Fruit fly (Drosophila melanogaster) whole organism, embryonic: Measurements from ENCODE around the gene CG42449.

Experiments
- Antp ChIP-seq: fragments of 200-800 bp; sonication (Bioruptor generic); optimal IDR thresholded peaks from 3 replicates; lab custom pipeline; 2016; ENCODE audit warnings: missing biosample characterization, missing genetic modification characterization
- CG10209 ChIP-seq: fragments of 200-800 bp; sonication (Bioruptor generic); optimal IDR thresholded peaks from 3 replicates; lab custom pipeline; 2017; ENCODE audit warnings: missing biosample characterization, mild to moderate bottlenecking, missing genetic modification characterization, missing genetic modification reagents
- CG10321 ChIP-seq: fragments of 200-800 bp; sonication (Bioruptor generic); IDR thresholded peaks from 2 replicates; pipeline ENCODE4 v1.3.6; 2022; ENCODE audit warnings: missing biosample characterization, missing genetic modification characterization
- CG11723 ChIP-seq: fragments of 200-800 bp; sonication (Bioruptor generic); optimal IDR thresholded peaks from 2 replicates; lab custom pipeline; 2017; ENCODE audit warnings: missing biosample characterization, mild to moderate bottlenecking, missing genetic modification characterization
- CG12391 ChIP-seq: fragments of 200-800 bp; sonication (Bioruptor generic); optimal IDR thresholded peaks from 3 replicates; lab custom pipeline; 2018; ENCODE audit warnings: missing biosample characterization, mild to moderate bottlenecking, missing genetic modification characterization, moderate library complexity
- CG13123 ChIP-seq: fragments of 200-800 bp; sonication (Bioruptor generic); optimal IDR thresholded peaks from 2 replicates; lab custom pipeline; 2016; ENCODE audit warnings: missing biosample characterization, missing genetic modification characterization
- CG15479 ChIP-seq: fragments of 200-800 bp; sonication (Bioruptor generic); optimal IDR thresholded peaks from 3 replicates; lab custom pipeline; 2019; ENCODE audit warnings: missing biosample characterization, mild to moderate bottlenecking, missing genetic modification characterization, moderate library complexity
- CG17568 ChIP-seq: fragments of 200-800 bp; sonication (Bioruptor generic); optimal IDR thresholded peaks from 2 replicates; lab custom pipeline; 2018; ENCODE audit warnings: missing biosample characterization, mild to moderate bottlenecking, missing genetic modification characterization, moderate library complexity
- CG17912 ChIP-seq: fragments of 200-800 bp; sonication (Bioruptor generic); optimal IDR thresholded peaks from 2 replicates; lab custom pipeline; 2018; ENCODE audit warnings: missing biosample characterization, mild to moderate bottlenecking, missing genetic modification characterization
- CG18764 ChIP-seq: fragments of 200-800 bp; sonication (Bioruptor generic); optimal IDR thresholded peaks from 3 replicates; lab custom pipeline; 2016; ENCODE audit warnings: missing biosample characterization, missing genetic modification characterization
- CG30403 ChIP-seq: fragments of 200-800 bp; sonication (Bioruptor generic); optimal IDR thresholded peaks from 3 replicates; lab custom pipeline; 2016; ENCODE audit warnings: missing biosample characterization, missing genetic modification characterization
- CG31365 ChIP-seq: fragments of 200-800 bp; sonication (Bioruptor generic); optimal IDR thresholded peaks from 2 replicates; lab custom pipeline; 2018; ENCODE audit warnings: missing biosample characterization, mild to moderate bottlenecking, missing genetic modification characterization
- CG4707 ChIP-seq: fragments of 200-800 bp; sonication (Bioruptor generic); optimal IDR thresholded peaks from 2 replicates; lab custom pipeline; 2018; ENCODE audit warnings: missing biosample characterization, mild to moderate bottlenecking, missing genetic modification characterization, moderate library complexity
- CG4730 ChIP-seq: fragments of 200-800 bp; sonication (Bioruptor generic); IDR thresholded peaks from 2 replicates; pipeline ENCODE4 v1.3.6; 2022; ENCODE audit warnings: missing biosample characterization, missing genetic modification characterization
- CG6254 ChIP-seq: fragments of 200-800 bp; sonication (Bioruptor generic); optimal IDR thresholded peaks from 3 replicates; lab custom pipeline; 2017; ENCODE audit warnings: mild to moderate bottlenecking, missing biosample characterization, missing genetic modification reagents, missing genetic modification characterization
- CG6689 ChIP-seq: fragments of 200-800 bp; sonication (Bioruptor generic); IDR thresholded peaks from 2 replicates; pipeline ENCODE4 v1.3.6; 2022; ENCODE audit warnings: missing biosample characterization, missing genetic modification characterization
- CG8281 ChIP-seq: fragments of 200-800 bp; sonication (Bioruptor generic); optimal IDR thresholded peaks from 2 replicates; lab custom pipeline; 2018; ENCODE audit warnings: missing biosample characterization, mild to moderate bottlenecking, missing genetic modification characterization, moderate library complexity
- CG8924 ChIP-seq: fragments of 200-800 bp; optimal IDR thresholded peaks from 3 replicates; lab custom pipeline; 2019; ENCODE audit warnings: missing biosample characterization, mild to moderate bottlenecking, missing genetic modification characterization, moderate library complexity
- Dref ChIP-seq: fragments of 200-800 bp; sonication (Bioruptor generic); IDR thresholded peaks from 2 replicates; pipeline ENCODE4 v1.3.6; 2022; ENCODE audit warnings: missing biosample characterization, missing genetic modification characterization
- E2f2 ChIP-seq: fragments of 200-800 bp; sonication (Bioruptor generic); IDR thresholded peaks from 2 replicates; pipeline ENCODE4 v1.3.6; 2022; ENCODE audit warnings: missing biosample characterization, missing genetic modification characterization
- Fer1 ChIP-seq: fragments of 200-800 bp; sonication (Bioruptor generic); optimal IDR thresholded peaks from 2 replicates; lab custom pipeline; 2017; ENCODE audit warnings: missing biosample characterization, mild to moderate bottlenecking, missing genetic modification characterization
- HmgZ ChIP-seq: fragments of 200-800 bp; sonication (Bioruptor generic); optimal IDR thresholded peaks from 2 replicates; lab custom pipeline; 2018; ENCODE audit warnings: missing biosample characterization, mild to moderate bottlenecking, missing genetic modification characterization
- Hmx ChIP-seq: fragments of 200-800 bp; sonication (Bioruptor generic); optimal IDR thresholded peaks from 2 replicates; lab custom pipeline; 2016; ENCODE audit warnings: missing biosample characterization, missing genetic modification characterization
- Hsf ChIP-seq: fragments of 200-800 bp; sonication (Bioruptor generic); optimal IDR thresholded peaks from 3 replicates; lab custom pipeline; 2016; ENCODE audit warnings: missing biosample characterization, missing genetic modification characterization
- Lim3 ChIP-seq: fragments of 200-800 bp; sonication (Bioruptor generic); IDR thresholded peaks from 2 replicates; pipeline ENCODE4 v1.3.6; 2022; ENCODE audit warnings: missing biosample characterization, missing genetic modification characterization
- Lpt ChIP-seq: fragments of >200 bp; optimal IDR thresholded peaks from 2 replicates; lab custom pipeline; 2018; ENCODE audit warnings: missing biosample characterization, missing genetic modification characterization
- Mrtf ChIP-seq: fragments of 200-800 bp; sonication (Bioruptor generic); IDR thresholded peaks from 3 replicates; pipeline ENCODE4 v1.3.6; 2022; ENCODE audit warnings: missing biosample characterization, missing genetic modification characterization
- NFAT ChIP-seq: fragments of 200-800 bp; sonication (Bioruptor generic); IDR thresholded peaks from 2 replicates; pipeline ENCODE4 v1.3.6; 2022; ENCODE audit warnings: missing biosample characterization, missing genetic modification characterization
- Neu2 ChIP-seq: fragments of 200-800 bp; sonication (Bioruptor generic); optimal IDR thresholded peaks from 3 replicates; lab custom pipeline; 2016; ENCODE audit warnings: missing biosample characterization, missing genetic modification characterization, borderline replicate concordance
- Nf-YA ChIP-seq: fragments of 200-800 bp; sonication (Bioruptor generic); IDR thresholded peaks from 2 replicates; pipeline ENCODE4 v1.3.6; 2022; ENCODE audit warnings: missing biosample characterization, missing genetic modification characterization
- bcd ChIP-seq: fragments of 200-800 bp; sonication (Bioruptor generic); optimal IDR thresholded peaks from 2 replicates; lab custom pipeline; 2017; ENCODE audit warnings: missing biosample characterization, mild to moderate bottlenecking, missing genetic modification characterization
- bsh ChIP-seq, 2 experiments: fragments of 200-800 bp; sonication (Bioruptor generic); optimal IDR thresholded peaks; 2 replicates each; lab custom pipeline; 2017 to 2018; ENCODE audit warnings: mild to moderate bottlenecking in 2 of 2, missing biosample characterization in 2 of 2, missing genetic modification characterization in 2 of 2, moderate library complexity in 1 of 2
- chinmo ChIP-seq: fragments of 200-800 bp; sonication (Bioruptor generic); IDR thresholded peaks from 4 replicates; pipeline ENCODE4 v1.3.6; 2022; ENCODE audit warnings: missing biosample characterization, missing genetic modification characterization; ENCODE audit not compliant: partially characterized antibody
- crc ChIP-seq: fragments of 200-800 bp; sonication (Bioruptor generic); optimal IDR thresholded peaks from 2 replicates; lab custom pipeline; 2016; ENCODE audit warnings: missing biosample characterization, missing genetic modification characterization
- dan ChIP-seq: fragments of 200-800 bp; sonication (Bioruptor generic); IDR thresholded peaks from 2 replicates; pipeline ENCODE4 v1.3.6; 2022; ENCODE audit warnings: missing biosample characterization, missing genetic modification characterization
- dati ChIP-seq: fragments of 200-800 bp; sonication (Bioruptor generic); IDR thresholded peaks from 2 replicates; pipeline ENCODE4 v1.3.6; 2022; ENCODE audit warnings: missing biosample characterization, missing genetic modification characterization
- esg ChIP-seq: fragments of 200-800 bp; sonication (Bioruptor generic); conservative IDR thresholded peaks from 2 replicates; pipeline ENCODE4 v1.3.6; 2022; ENCODE audit warnings: missing biosample characterization, missing genetic modification characterization
- eyg ChIP-seq: fragments of 200-800 bp; sonication (Bioruptor generic); optimal IDR thresholded peaks from 3 replicates; lab custom pipeline; 2016; ENCODE audit warnings: missing biosample characterization, missing genetic modification characterization
- hth ChIP-seq: fragments of >200 bp; optimal IDR thresholded peaks from 2 replicates; lab custom pipeline; 2017; ENCODE audit warnings: inconsistent platforms
- ken ChIP-seq: fragments of 200-800 bp; sonication (Bioruptor generic); IDR thresholded peaks from 3 replicates; pipeline ENCODE4 v1.3.6; 2022; ENCODE audit warnings: missing biosample characterization, missing genetic modification characterization
- klu ChIP-seq: fragments of 200-800 bp; sonication (Bioruptor generic); IDR thresholded peaks from 2 replicates; pipeline ENCODE4 v1.3.6; 2022; ENCODE audit warnings: missing biosample characterization, missing genetic modification characterization
- knrl ChIP-seq: fragments of 200-800 bp; sonication (Bioruptor generic); IDR thresholded peaks from 3 replicates; pipeline ENCODE4 v1.3.6; 2022; ENCODE audit warnings: missing biosample characterization, missing genetic modification characterization; ENCODE audit not compliant: partially characterized antibody
- nom ChIP-seq: fragments of 200-800 bp; sonication (Bioruptor generic); optimal IDR thresholded peaks from 2 replicates; lab custom pipeline; 2017; ENCODE audit warnings: missing biosample characterization, missing genetic modification characterization, mild to moderate bottlenecking, moderate library complexity, missing genetic modification reagents
- pita ChIP-seq: fragments of 200-800 bp; sonication (Bioruptor generic); optimal IDR thresholded peaks from 2 replicates; lab custom pipeline; 2017; ENCODE audit warnings: missing biosample characterization, mild to moderate bottlenecking, missing genetic modification characterization
- psq ChIP-seq: fragments of 200-800 bp; sonication (Bioruptor generic); optimal IDR thresholded peaks from 2 replicates; lab custom pipeline; 2017; ENCODE audit warnings: missing biosample characterization, missing genetic modification characterization
- row ChIP-seq: fragments of 200-800 bp; sonication (Bioruptor generic); IDR thresholded peaks from 3 replicates; pipeline ENCODE4 v1.3.6; 2022; ENCODE audit warnings: missing biosample characterization, missing genetic modification characterization
- sc ChIP-seq, 3 experiments: fragments of >200 bp in 2 of 3; fragments of 200-800 bp in 1 of 3; sonication (Bioruptor generic) in 1 of 3; optimal IDR thresholded peaks; 2 replicates in 2 of 3; 3 replicates in 1 of 3; lab custom pipeline; 2017; ENCODE audit warnings: mild to moderate bottlenecking in 1 of 3, missing biosample characterization in 1 of 3, missing genetic modification characterization in 1 of 3, missing genetic modification reagents in 1 of 3
- shn ChIP-seq: fragments of 200-800 bp; sonication (Bioruptor generic); optimal IDR thresholded peaks from 3 replicates; lab custom pipeline; 2016; ENCODE audit warnings: missing biosample characterization, missing genetic modification characterization
- tap ChIP-seq: fragments of 200-800 bp; optimal IDR thresholded peaks from 3 replicates; lab custom pipeline; 2019; ENCODE audit warnings: missing biosample characterization, mild to moderate bottlenecking, missing genetic modification characterization, moderate library complexity

CG42449 gene

dm6 chrX:5677400-5678177 lies 5.5 kb upstream of the CG42449 start (continued):
- TF ChIP-seq hth (no peak), chinmo (no peak), Mrtf (GFP tag; lab: Robert Waterston, UW) (peak; percentile 72; the same call in 2 of the 3 replicates), CG17568 (peak; percentile 97), CG31365 (tag; lab: Kevin White, UChicago) (peak; percentile 88), CG4730 (GFP tag; lab: Robert Waterston, UW) (peak; percentile 70), dati (peak; percentile 36; the same call in 1 of the 2 replicates), CG10209 (GFP tag; lab: Kevin White, UChicago) (peak; percentile 95), Lim3 (GFP tag; lab: Robert Waterston, UW) (no peak), row (GFP tag; lab: Robert Waterston, UW) (peak; percentile 73), klu (GFP tag; lab: Robert Waterston, UW) (0 out of 2 replicates have a peak, but pooled peaks have one; percentile 28), nom (GFP tag; lab: Kevin White, UChicago) (peak; percentile 39), CG10321 (GFP tag; lab: Robert Waterston, UW) (peak; percentile 79), CG6254 (peak; percentile 89), Neu2 (GFP tag; lab: Kevin White, UChicago) (peak; percentile 46), bsh (GFP tag; optimal IDR thresholded peaks at IDR 0.05; lab: Kevin White, UChicago) (peak in 1 of 2 experiments; percentile 95), CG15479 (GFP tag; lab: Kevin White, UChicago) (peak; percentile 47), CG12391 (tag; lab: Kevin White, UChicago) (peak; percentile 78), sc (optimal IDR thresholded peaks at IDR 0.05; lab: Kevin White, UChicago) (no peak), sc (GFP tag; optimal IDR thresholded peaks at IDR 0.05; lab: Kevin White, UChicago) (peak; percentile 93), E2f2 (peak; percentile 71), Lpt (no peak), bcd (GFP tag; lab: Kevin White, UChicago) (peak; percentile 87), CG17912 (peak; percentile 98), crc (GFP tag; lab: Kevin White, UChicago) (peak; percentile 86), Hmx (no peak), Fer1 (GFP tag; lab: Kevin White, UChicago) (peak; percentile 96), esg (no peak), pita (GFP tag; lab: Kevin White, UChicago) (no peak), dan (GFP tag; lab: Robert Waterston, UW) (no peak), Antp (GFP tag; lab: Kevin White, UChicago) (peak; percentile 71), eyg (peak; percentile 94), NFAT (peak; percentile 80), Nf-YA (peak; percentile 92), Hsf (GFP tag; lab: Kevin White, UChicago) (peak; percentile 78), CG6689 (GFP tag; lab: Robert Waterston, UW) (peak; percentile 76), CG11723 (GFP tag; lab: Kevin White, UChicago) (peak; percentile 90), tap (tag; lab: Kevin White, UChicago) (peak; percentile 87), psq (peak; percentile 76), Dref (no peak), CG30403 (peak; percentile 64), CG4707 (GFP tag; lab: Kevin White, UChicago) (peak; percentile 96), CG18764 (GFP tag; lab: Kevin White, UChicago) (peak; percentile 91), knrl (GFP tag; lab: Robert Waterston, UW) (no peak), CG8924 (peak; percentile 84), ken (GFP tag; lab: Robert Waterston, UW) (peak; percentile 84), CG8281 (tag; lab: Kevin White, UChicago) (peak; percentile 90), shn (GFP tag; lab: Kevin White, UChicago) (peak; percentile 71), HmgZ (tag; lab: Kevin White, UChicago) (peak; percentile 96), CG13123 (GFP tag; lab: Kevin White, UChicago) (peak; percentile 92)
